Worm (Caenorhabditis elegans): ENCODE results near the gene ZC513.3.

DNA sequence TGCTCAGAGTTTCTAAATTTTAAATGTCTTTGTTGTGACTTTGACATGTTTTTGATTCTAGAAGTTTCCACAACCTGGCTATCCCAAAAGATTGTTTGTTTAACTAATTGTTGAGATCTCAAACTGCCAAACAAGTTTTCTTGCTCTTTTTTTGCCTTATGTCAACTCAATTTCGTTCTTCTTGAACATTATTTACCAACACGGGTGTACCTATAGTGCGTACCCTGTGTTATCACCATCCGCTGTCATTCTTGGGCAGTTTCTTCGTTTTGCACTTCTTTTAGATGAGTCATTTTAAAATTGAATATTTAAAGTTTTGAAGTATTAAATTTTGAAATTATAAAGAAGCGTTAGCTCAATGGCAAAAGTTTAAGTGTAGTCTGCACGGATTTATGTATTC, 29.9 kb upstream of the ZC513.3 start, which contains the start of gene sptl-2:
- TF ChIP-seq nhr-41 (GFP tag; IDR thresholded peaks at IDR 0.05): no peak
- TF ChIP-seq unc-130 (GFP tag; optimal IDR thresholded peaks at IDR 0.05): no peak
- no peak for TF ChIP-seq unc-62 (GFP tag; optimal IDR thresholded peaks at IDR 0.05 in 1 of 2)
- no peak for TF ChIP-seq unc-62 (tag; optimal IDR thresholded peaks at IDR 0.05)
- no peak for TF ChIP-seq aha-1 (tag)
- no peak for TF ChIP-seq egl-27 (tag; optimal IDR thresholded peaks at IDR 0.05)
- TF ChIP-seq lin-29 (GFP tag; IDR thresholded peaks at IDR 0.05): no peak
- TF ChIP-seq pha-4 (GFP tag; IDR thresholded peaks at IDR 0.05): no peak
- no peak for TF ChIP-seq pha-4 (tag; optimal IDR thresholded peaks at IDR 0.05)
- TF ChIP-seq dpl-1 (GFP tag; optimal IDR thresholded peaks at IDR 0.05): no peak
- no peak for TF ChIP-seq php-3 (GFP tag; IDR thresholded peaks at IDR 0.05)
